Worm (Caenorhabditis elegans) whole organism, midembryonic: ENCODE data around the gene srh-38.

Experiments used
- T22C8.4 ChIP-seq: fragments of 200-800 bp; sonication (Bioruptor generic); IDR thresholded peaks from 2 replicates; pipeline ENCODE4 v1.3.6; 2022; ENCODE audit warnings: missing genetic modification characterization, missing compliant biosample characterization
- flt-1 ChIP-seq: fragments of 200-800 bp; sonication (Bioruptor generic); IDR thresholded peaks from 2 replicates; pipeline ENCODE4 v1.3.6; 2022; ENCODE audit warnings: missing genetic modification characterization, missing compliant biosample characterization
- klf-2 ChIP-seq: fragments of 200-800 bp; sonication (Bioruptor generic); conservative IDR thresholded peaks from 2 replicates; pipeline ENCODE4 v1.3.6; 2022; ENCODE audit warnings: missing genetic modification reagents, missing genetic modification characterization, missing compliant biosample characterization
- ref-1 ChIP-seq: fragments of 200-800 bp; sonication (Bioruptor generic); conservative IDR thresholded peaks from 2 replicates; pipeline ENCODE4 v1.3.6; 2022; ENCODE audit warnings: missing genetic modification reagents, missing genetic modification characterization, missing compliant biosample characterization
- tab-1 ChIP-seq: fragments of 200-800 bp; sonication (Bioruptor generic); IDR thresholded peaks from 2 replicates; pipeline ENCODE4 v1.3.6; 2022; ENCODE audit warnings: missing genetic modification characterization, missing compliant biosample characterization
- ztf-23 ChIP-seq: fragments of 200-800 bp; sonication (Bioruptor generic); IDR thresholded peaks from 2 replicates; pipeline ENCODE4 v1.3.6; 2022; ENCODE audit warnings: missing genetic modification reagents, missing genetic modification characterization, missing compliant biosample characterization
- ztf-29 ChIP-seq: fragments of 200-800 bp; sonication (Bioruptor generic); IDR thresholded peaks from 2 replicates; pipeline ENCODE4 v1.3.6; 2022; ENCODE audit warnings: missing genetic modification reagents, missing genetic modification characterization, missing compliant biosample characterization

DNA sequence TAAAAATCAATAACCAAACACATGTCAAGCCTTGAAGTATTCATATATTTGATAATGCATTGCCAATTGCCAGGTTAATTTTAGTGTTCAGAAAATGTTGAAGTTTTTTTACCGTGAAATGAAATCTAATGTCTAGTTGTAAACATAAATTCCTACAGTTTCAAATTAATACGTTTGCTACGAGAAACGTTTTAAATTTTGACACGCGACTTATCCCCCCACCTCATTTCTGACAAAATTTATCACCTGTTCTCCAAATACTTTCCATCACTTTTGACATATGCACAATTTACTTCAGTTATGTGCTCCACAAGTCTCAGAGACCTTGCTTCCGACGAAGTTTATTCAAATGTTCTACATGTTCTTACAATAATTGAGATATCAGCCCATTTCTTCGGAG is 8.5 kb downstream of the srh-38 start, which contains the start of gene srh-146:
- TF ChIP-seq T22C8.4 (no peak), klf-2 (GFP tag; lab: Robert Waterston, UW) (no peak), ztf-23 (GFP tag; lab: Robert Waterston, UW) (no peak), tab-1 (no peak), flt-1 (GFP tag; lab: Robert Waterston, UW) (no peak), ref-1 (GFP tag; lab: Robert Waterston, UW) (no peak), ztf-29 (GFP tag; lab: Robert Waterston, UW) (no peak)
